Worm (Caenorhabditis elegans): ENCODE data around the gene slc-17.1.

Gene slc-17.1

DNA sequence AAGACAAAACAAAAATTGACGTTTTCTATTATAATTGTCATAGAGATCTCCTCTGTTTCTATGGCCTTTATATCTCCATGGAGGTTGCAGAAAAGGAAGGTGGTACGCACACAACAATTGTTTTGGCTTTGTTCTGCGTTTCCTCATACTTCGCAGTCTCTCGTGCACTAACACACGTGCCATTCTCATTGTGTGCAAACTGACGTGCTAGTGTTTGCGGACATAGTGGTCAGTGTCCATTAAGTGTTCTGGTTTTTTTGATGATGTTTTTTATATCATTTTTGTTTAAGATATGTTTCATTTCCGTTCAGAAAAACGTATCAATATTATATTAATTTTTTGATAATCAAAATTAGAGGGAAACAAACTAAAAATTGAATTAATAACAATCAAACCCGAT is 13.3 kb downstream of the slc-17.1 start, which contains the start of gene C36E6.2 (continued):
- TF ChIP-seq ZK546.5 (tag; optimal IDR thresholded peaks at IDR 0.05) = no peak
- TF ChIP-seq C34F6.9 (tag; optimal IDR thresholded peaks at IDR 0.05) = peak; percentile 85
- TF ChIP-seq nhr-25 (tag; optimal IDR thresholded peaks at IDR 0.05) = peak; percentile 75
- TF ChIP-seq ztf-4 (tag; optimal IDR thresholded peaks at IDR 0.05) = no peak
- peak; percentile 95 to 99 for TF ChIP-seq mdl-1 (tag; optimal IDR thresholded peaks at IDR 0.05)

DNA sequence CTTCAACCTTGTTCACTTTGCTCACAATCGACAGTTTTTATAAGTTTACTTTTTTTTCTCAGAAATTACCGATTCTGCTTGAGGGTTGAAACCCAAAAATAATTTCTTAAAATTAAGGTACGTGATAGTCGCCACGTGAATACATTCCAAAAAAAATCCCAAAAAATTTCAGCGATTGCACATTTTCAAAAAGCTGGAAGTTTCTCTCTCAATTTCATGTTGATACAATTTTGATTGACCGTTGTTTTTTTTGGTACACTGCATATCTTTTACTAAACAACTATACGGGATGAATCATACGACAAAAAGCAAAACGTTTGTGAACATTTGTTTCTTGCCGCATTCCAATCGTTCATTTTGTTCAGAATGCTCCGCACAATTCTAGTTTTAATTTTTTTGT is 26.3 kb downstream of the slc-17.1 start, which contains the start of gene C36E6.8:
TSS of gene C36E6.8 (plus strand) at position 301 of the 400 bp plus-strand sequence.
- no peak for TF ChIP-seq lin-13 (GFP tag; optimal IDR thresholded peaks at IDR 0.05)
- TF ChIP-seq C34F6.9 (tag; optimal IDR thresholded peaks at IDR 0.05) = no peak

DNA sequence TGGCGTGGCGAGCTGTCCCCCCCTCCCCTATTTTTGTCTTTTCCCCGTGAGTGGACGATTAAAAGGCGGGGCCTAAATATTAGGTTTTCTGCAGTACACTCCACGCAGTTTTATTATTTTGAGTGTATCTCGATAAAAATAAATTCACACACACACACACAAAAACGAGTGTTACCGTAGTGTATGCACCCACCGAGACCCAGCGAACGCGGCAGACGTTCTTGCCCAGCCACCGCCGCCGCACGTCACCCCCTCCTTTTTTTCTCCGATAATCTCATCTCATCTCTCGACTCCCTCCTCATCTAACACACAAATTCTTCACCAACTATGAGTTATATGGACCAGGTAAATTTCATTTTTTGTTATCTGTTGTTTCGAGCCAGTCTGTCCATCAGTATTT is 30.5 kb downstream of the slc-17.1 start, which contains the start of gene fubl-3:
TSS of gene fubl-3 (plus strand) at position 212 of the 400 bp plus-strand sequence.
- TF ChIP-seq nhr-6 (tag; optimal IDR thresholded peaks at IDR 0.05) (no peak), lin-11 (tag; optimal IDR thresholded peaks at IDR 0.05) (peak; percentile 16), sma-3 (GFP tag; optimal IDR thresholded peaks at IDR 0.05) (peak; percentile 16), lsy-2 (tag; optimal IDR thresholded peaks at IDR 0.05) (peak; percentile 53 to 94), nhr-77 (tag; optimal IDR thresholded peaks at IDR 0.05) (no peak), peb-1 (tag; optimal IDR thresholded peaks at IDR 0.05) (no peak), ZK546.5 (tag; optimal IDR thresholded peaks at IDR 0.05) (no peak), nhr-129 (tag; optimal IDR thresholded peaks at IDR 0.05) (peak; percentile 46), fos-1 (tag; optimal IDR thresholded peaks at IDR 0.05) (peak; percentile 25), ceh-16 (tag; optimal IDR thresholded peaks at IDR 0.05) (peak; percentile 60), ztf-1 (GFP tag; conservative IDR thresholded peaks at IDR 0.05) (no peak), mab-5 (tag; optimal IDR thresholded peaks at IDR 0.05) (no peak), snpc-4 (tag; optimal IDR thresholded peaks at IDR 0.05) (peak; percentile 63), unc-55 (GFP tag; optimal IDR thresholded peaks at IDR 0.05) (peak; percentile 61), F13H6.1 (tag; optimal IDR thresholded peaks at IDR 0.05) (peak; percentile 38), C34F6.9 (tag; optimal IDR thresholded peaks at IDR 0.05) (peak; percentile 32)

DNA sequence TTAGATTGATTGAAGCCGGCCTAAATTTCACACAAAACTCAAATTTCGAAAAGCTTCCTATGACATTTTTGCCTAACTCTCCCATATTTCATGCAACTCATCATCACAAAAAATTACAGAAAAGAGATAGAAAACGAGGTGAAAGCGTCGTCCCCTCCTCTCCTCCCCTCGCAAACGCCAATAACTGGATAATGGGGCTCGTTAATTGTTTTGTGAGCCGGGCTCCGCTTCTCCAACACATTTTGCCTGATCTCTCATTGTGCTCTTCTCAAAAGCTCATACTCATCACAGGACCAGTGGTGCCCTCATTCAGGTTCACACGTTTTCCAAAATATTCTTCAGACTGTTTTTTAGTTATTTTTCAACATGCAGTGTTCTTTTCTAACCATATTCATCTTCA is 35.9 kb downstream of the slc-17.1 start, which contains the start of gene pbo-6:
TSS of gene pbo-6 (plus strand) at position 240 of the 400 bp plus-strand sequence.
- TF ChIP-seq unc-62 (GFP tag; optimal IDR thresholded peaks at IDR 0.05) = no peak
- no peak for TF ChIP-seq C34F6.9 (tag; optimal IDR thresholded peaks at IDR 0.05)
- no peak for TF ChIP-seq ceh-16 (tag; optimal IDR thresholded peaks at IDR 0.05)
- TF ChIP-seq ztf-4 (tag; optimal IDR thresholded peaks at IDR 0.05) = no peak
- no peak for TF ChIP-seq snpc-4 (tag; optimal IDR thresholded peaks at IDR 0.05)
- no peak for TF ChIP-seq R02D3.7 (tag; optimal IDR thresholded peaks at IDR 0.05)
- TF ChIP-seq sma-3 (GFP tag; optimal IDR thresholded peaks at IDR 0.05) = no peak
- TF ChIP-seq mab-5 (tag; optimal IDR thresholded peaks at IDR 0.05) = no peak
- TF ChIP-seq skn-1 (tag; optimal IDR thresholded peaks at IDR 0.05) = no peak
- TF ChIP-seq ama-1 (optimal IDR thresholded peaks at IDR 0.05) = no peak
- TF ChIP-seq zag-1 (tag; optimal IDR thresholded peaks at IDR 0.05) = no peak
- TF ChIP-seq nhr-12 (tag; optimal IDR thresholded peaks at IDR 0.05) = no peak
- TF ChIP-seq ztf-11 (tag; optimal IDR thresholded peaks at IDR 0.05) = no peak
- TF ChIP-seq nhr-11 (tag; optimal IDR thresholded peaks at IDR 0.05) = no peak
- no peak for TF ChIP-seq ceh-82 (tag; optimal IDR thresholded peaks at IDR 0.05)
- no peak for TF ChIP-seq elt-1 (tag; optimal IDR thresholded peaks at IDR 0.05)

DNA sequence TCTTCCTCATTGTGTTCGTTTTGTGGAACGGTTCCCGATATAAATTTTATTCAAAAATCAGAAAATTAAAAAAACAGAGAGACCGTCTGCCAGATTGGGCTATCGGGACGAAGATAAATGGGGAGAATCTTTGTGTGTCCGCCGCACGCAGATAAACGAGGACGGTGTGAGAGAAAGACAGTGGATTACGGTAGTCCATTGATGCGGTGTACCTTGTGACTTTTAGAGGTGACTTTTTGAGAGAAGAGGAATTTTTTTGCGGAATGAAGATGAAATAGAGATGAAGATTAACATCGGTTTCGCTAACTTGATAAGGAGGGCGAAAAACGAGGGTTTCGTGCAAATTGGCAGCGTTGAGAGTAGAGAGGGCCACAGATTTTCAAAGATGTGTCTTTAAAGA is 36.9 kb downstream of the slc-17.1 start:
- TF ChIP-seq Y55F3AM.14 (GFP tag; optimal IDR thresholded peaks at IDR 0.05) (no peak), ztf-1 (GFP tag; conservative IDR thresholded peaks at IDR 0.05) (no peak), mab-5 (tag; optimal IDR thresholded peaks at IDR 0.05) (no peak), nhr-77 (tag; optimal IDR thresholded peaks at IDR 0.05) (no peak), aly-2 (tag; optimal IDR thresholded peaks at IDR 0.05) (no peak), R02D3.7 (tag; optimal IDR thresholded peaks at IDR 0.05) (no peak), unc-55 (GFP tag; optimal IDR thresholded peaks at IDR 0.05) (no peak), dmd-4 (tag; optimal IDR thresholded peaks at IDR 0.05) (no peak), mdl-1 (tag; optimal IDR thresholded peaks at IDR 0.05) (no peak), sem-4 (tag; optimal IDR thresholded peaks at IDR 0.05) (peak; percentile 18), ZK546.5 (tag; optimal IDR thresholded peaks at IDR 0.05) (no peak), mbf-1 (tag; optimal IDR thresholded peaks at IDR 0.05) (no peak), blmp-1 (tag; optimal IDR thresholded peaks at IDR 0.05; ENCODE audit: insufficient read depth) (peak; percentile 12), sma-3 (GFP tag; optimal IDR thresholded peaks at IDR 0.05) (peak; percentile 66), ama-1 (optimal IDR thresholded peaks at IDR 0.05) (no peak), ceh-16 (tag; optimal IDR thresholded peaks at IDR 0.05) (peak; percentile 78), nhr-237 (tag; optimal IDR thresholded peaks at IDR 0.05) (no peak), nhr-21 (tag; optimal IDR thresholded peaks at IDR 0.05) (peak; percentile 54), nhr-11 (tag; optimal IDR thresholded peaks at IDR 0.05) (no peak), F13H6.1 (tag; optimal IDR thresholded peaks at IDR 0.05) (no peak), sma-9 (GFP tag; optimal IDR thresholded peaks at IDR 0.05) (peak; percentile 77), sma-9 (tag; optimal IDR thresholded peaks at IDR 0.05) (no peak), lin-11 (tag; optimal IDR thresholded peaks at IDR 0.05) (no peak), unc-39 (tag; optimal IDR thresholded peaks at IDR 0.05) (no peak), alr-1 (tag; optimal IDR thresholded peaks at IDR 0.05) (no peak), crh-2 (tag; optimal IDR thresholded peaks at IDR 0.05) (peak; percentile 5), snpc-4 (tag; optimal IDR thresholded peaks at IDR 0.05) (no peak), lin-39 (tag; optimal IDR thresholded peaks at IDR 0.05) (no peak), ztf-4 (tag; optimal IDR thresholded peaks at IDR 0.05) (no peak), unc-62 (GFP tag; optimal IDR thresholded peaks at IDR 0.05) (no peak), ceh-82 (tag; optimal IDR thresholded peaks at IDR 0.05) (no peak)

Measured in whole organism, L2 larva.